Worm (Caenorhabditis elegans) whole organism, L1 larva: ENCODE data around the gene daf-14.

Experiments used
- C16A3.4 ChIP-seq: fragments of 150-350 bp; optimal IDR thresholded peaks from 2 replicates; lab custom pipeline; 2014; ENCODE audit warnings: missing biosample characterization, missing genetic modification characterization
- alr-1 ChIP-seq: fragments of 200-800 bp; sonication (Bioruptor generic); optimal IDR thresholded peaks from 2 replicates; lab custom pipeline; 2018; ENCODE audit warnings: borderline replicate concordance, mild to moderate bottlenecking, missing genetic modification characterization, missing compliant biosample characterization
- aly-2 ChIP-seq: fragments of 150-350 bp; optimal IDR thresholded peaks from 2 replicates; lab custom pipeline; 2014; ENCODE audit warnings: missing biosample characterization, missing genetic modification characterization
- ama-1 ChIP-seq: fragments of 150-350 bp; optimal IDR thresholded peaks from 2 replicates; lab custom pipeline; 2014
- blmp-1 ChIP-seq: fragments of 150-350 bp; optimal IDR thresholded peaks from 2 replicates; lab custom pipeline; 2014; ENCODE audit warnings: missing biosample characterization, missing genetic modification characterization
- ceh-63 ChIP-seq: fragments of 200-800 bp; sonication (Bioruptor generic); optimal IDR thresholded peaks from 2 replicates; lab custom pipeline; 2018; ENCODE audit warnings: mild to moderate bottlenecking, missing genetic modification characterization, missing compliant biosample characterization
- ceh-8 ChIP-seq: fragments of 200-800 bp; sonication (Bioruptor generic); optimal IDR thresholded peaks from 2 replicates; lab custom pipeline; 2018; ENCODE audit warnings: mild to moderate bottlenecking, missing genetic modification characterization, moderate library complexity, missing compliant biosample characterization
- ceh-88 ChIP-seq: fragments of 200-800 bp; sonication (Bioruptor generic); IDR thresholded peaks from 2 replicates; pipeline ENCODE4 v1.3.6; 2022; ENCODE audit warnings: missing genetic modification characterization, missing compliant biosample characterization
- ceh-90 ChIP-seq: sonication (generic microtip); optimal IDR thresholded peaks from 2 replicates; lab custom pipeline; 2016; ENCODE audit warnings: missing genetic modification characterization, missing compliant biosample characterization
- dpl-1 ChIP-seq, 3 experiments: fragments of 150-350 bp in 2 of 3; sonication (generic microtip) in 1 of 3; optimal IDR thresholded peaks; 2 replicates each; lab custom pipeline; 2014 to 2017; ENCODE audit warnings: missing biosample characterization in 3 of 3, missing genetic modification characterization in 3 of 3, missing genetic modification reagents in 3 of 3
- efl-1 ChIP-seq, 4 experiments: fragments of 150-350 bp; optimal IDR thresholded peaks in 3 of 4; peaks in 1 of 4; 1 replicate in 1 of 4; 2 replicates in 3 of 4; lab custom pipeline; 2014; ENCODE audit warnings: missing biosample characterization in 2 of 4, missing genetic modification characterization in 2 of 4, missing genetic modification reagents in 2 of 4
- egl-13 ChIP-seq: sonication (generic microtip); optimal IDR thresholded peaks from 2 replicates; lab custom pipeline; 2016; ENCODE audit warnings: missing genotype, missing genetic modification reagents, missing genetic modification characterization, missing compliant biosample characterization
- elt-2 ChIP-seq: sonication (generic microtip); optimal IDR thresholded peaks from 2 replicates; lab custom pipeline; 2016; ENCODE audit warnings: missing genetic modification characterization, mild to moderate bottlenecking, inconsistent platforms, missing compliant biosample characterization, missing genetic modification reagents
- elt-3 ChIP-seq, 6 experiments: fragments of 150-350 bp in 1 of 6; sonication (generic microtip); optimal IDR thresholded peaks; 2 replicates each; lab custom pipeline; 2017 to 2018; ENCODE audit warnings: missing biosample characterization in 6 of 6, missing genetic modification characterization in 6 of 6, inconsistent platforms in 1 of 6
- fkh-4 ChIP-seq: sonication (generic microtip); optimal IDR thresholded peaks from 2 replicates; lab custom pipeline; 2016; ENCODE audit warnings: missing compliant biosample characterization, missing genetic modification characterization, borderline replicate concordance
- jun-1 ChIP-seq: fragments of 150-350 bp; optimal IDR thresholded peaks from 2 replicates; lab custom pipeline; 2014; ENCODE audit warnings: missing biosample characterization, missing genetic modification reagents, missing genetic modification characterization
- lin-13 ChIP-seq: fragments of 150-350 bp; optimal IDR thresholded peaks from 2 replicates; lab custom pipeline; 2014; ENCODE audit warnings: missing biosample characterization, missing genetic modification reagents, missing genetic modification characterization
- lin-14 ChIP-seq: fragments of 200-800 bp; sonication (Bioruptor generic); optimal IDR thresholded peaks from 2 replicates; lab custom pipeline; 2018; ENCODE audit warnings: mild to moderate bottlenecking, missing genetic modification characterization, moderate library complexity, missing compliant biosample characterization
- lin-35 ChIP-seq, 2 experiments: fragments of 150-350 bp; optimal IDR thresholded peaks; 2 replicates each; lab custom pipeline; 2014; ENCODE audit warnings: missing biosample characterization in 2 of 2, missing genetic modification characterization in 2 of 2, missing genetic modification reagents in 2 of 2
- lir-3 ChIP-seq: sonication (generic microtip); optimal IDR thresholded peaks from 2 replicates; lab custom pipeline; 2016; ENCODE audit warnings: mild to moderate bottlenecking, missing genetic modification characterization, moderate library complexity, missing compliant biosample characterization; ENCODE audit not compliant: poor library complexity
- mep-1 ChIP-seq: fragments of 150-350 bp; optimal IDR thresholded peaks from 2 replicates; lab custom pipeline; 2014; ENCODE audit warnings: missing biosample characterization, missing genetic modification characterization
- nhr-12 ChIP-seq: sonication (generic microtip); optimal IDR thresholded peaks from 2 replicates; lab custom pipeline; 2017; ENCODE audit warnings: missing biosample characterization, missing genetic modification characterization
- nhr-19 ChIP-seq: fragments of 200-800 bp; sonication (Bioruptor generic); conservative IDR thresholded peaks from 2 replicates; pipeline ENCODE4 v1.3.6; 2022; ENCODE audit warnings: missing genetic modification characterization, missing compliant biosample characterization
- nhr-20 ChIP-seq: sonication (generic microtip); optimal IDR thresholded peaks from 2 replicates; lab custom pipeline; 2016; ENCODE audit warnings: mild to moderate bottlenecking, missing genetic modification characterization, missing compliant biosample characterization
- nhr-71 ChIP-seq: sonication (generic microtip); optimal IDR thresholded peaks from 2 replicates; lab custom pipeline; 2016; ENCODE audit warnings: mild to moderate bottlenecking, missing genetic modification characterization, moderate library complexity, missing compliant biosample characterization
- nhr-77 ChIP-seq: fragments of 150-350 bp; optimal IDR thresholded peaks from 2 replicates; lab custom pipeline; 2014; ENCODE audit warnings: missing biosample characterization, missing genetic modification characterization
- nhr-85 ChIP-seq: sonication (generic microtip); peaks from one replicate; lab custom pipeline; 2016; ENCODE audit warnings: missing genetic modification characterization, inconsistent platforms, missing compliant biosample characterization
- nhr-90 ChIP-seq: sonication (generic microtip); optimal IDR thresholded peaks from 2 replicates; lab custom pipeline; 2016; ENCODE audit warnings: mild to moderate bottlenecking, missing genetic modification characterization, missing compliant biosample characterization; ENCODE audit not compliant: poor library complexity
- pax-3 ChIP-seq: fragments of 200-800 bp; sonication (Bioruptor generic); optimal IDR thresholded peaks from 2 replicates; lab custom pipeline; 2018; ENCODE audit warnings: mild to moderate bottlenecking, missing genetic modification characterization, moderate library complexity, missing compliant biosample characterization
- pqm-1 ChIP-seq: sonication (generic microtip); optimal IDR thresholded peaks from 3 replicates; lab custom pipeline; 2017; ENCODE audit warnings: missing biosample characterization, missing genetic modification characterization
- rnt-1 ChIP-seq: sonication (generic microtip); optimal IDR thresholded peaks from 2 replicates; lab custom pipeline; 2016; ENCODE audit warnings: mild to moderate bottlenecking, missing genetic modification characterization, moderate library complexity, missing compliant biosample characterization
- snpc-4 ChIP-seq: fragments of 150-350 bp; optimal IDR thresholded peaks from 2 replicates; lab custom pipeline; 2014; ENCODE audit warnings: missing biosample characterization, missing genetic modification characterization
- snu-23 ChIP-seq: sonication (generic microtip); optimal IDR thresholded peaks from 2 replicates; lab custom pipeline; 2016; ENCODE audit warnings: missing genetic modification characterization, missing compliant biosample characterization
- sox-4 ChIP-seq: sonication (generic microtip); optimal IDR thresholded peaks from 2 replicates; lab custom pipeline; 2016; ENCODE audit warnings: missing genetic modification characterization, missing compliant biosample characterization
- sptf-1 ChIP-seq: fragments of 150-350 bp; optimal IDR thresholded peaks from 2 replicates; lab custom pipeline; 2014; ENCODE audit warnings: missing biosample characterization, missing genetic modification characterization
- swsn-7 ChIP-seq: sonication (generic microtip); optimal IDR thresholded peaks from 2 replicates; lab custom pipeline; 2016; ENCODE audit warnings: missing genetic modification characterization, missing compliant biosample characterization
- tbx-2 ChIP-seq: sonication (generic microtip); optimal IDR thresholded peaks from 2 replicates; lab custom pipeline; 2016; ENCODE audit warnings: missing genetic modification characterization, missing compliant biosample characterization
- unc-130 ChIP-seq: fragments of 150-350 bp; optimal IDR thresholded peaks from 2 replicates; lab custom pipeline; 2017; ENCODE audit warnings: missing biosample characterization, missing genetic modification characterization, inconsistent platforms
- unc-30 ChIP-seq: sonication (generic microtip); optimal IDR thresholded peaks from 2 replicates; lab custom pipeline; 2017; ENCODE audit warnings: missing biosample characterization, missing genetic modification characterization
- xbp-1 ChIP-seq: sonication (generic microtip); optimal IDR thresholded peaks from 2 replicates; lab custom pipeline; 2016; ENCODE audit warnings: missing genetic modification characterization, missing compliant biosample characterization

The daf-14 gene

ce11 chrIV:10235279-10235829 lies 15.1 kb upstream of the daf-14 start, which contains the start of gene ech-9:
ech-9 (minus strand) TSS chrIV:10235329.
- TF ChIP-seq elt-2 (tag; lab: Kevin White, UChicago) = peak; percentile 39
- no peak for TF ChIP-seq ceh-63 (GFP tag; lab: Kevin White, UChicago)
- TF ChIP-seq, all 84 proteins: peak for 1

- no peak for TF ChIP-seq ceh-63 (GFP tag; lab: Kevin White, UChicago)
- peak; percentile 32 for TF ChIP-seq jun-1 (tag; lab: Kevin White, UChicago)
- peak; percentile 68 for TF ChIP-seq elt-2 (tag; lab: Kevin White, UChicago)
These were observed 14.3 kb upstream of the daf-14 start for ce11 chrIV:10236106-10236505.

ce11 chrIV:10239045-10239444 lies 11.4 kb upstream of the daf-14 start, which contains the start of gene ech-8:
ech-8 (minus strand) TSS chrIV:10239176.
- TF ChIP-seq elt-3 (tag; optimal IDR thresholded peaks at IDR 0.05; lab: Kevin White, UChicago) (peak in 1 of 6 experiments; percentile 5), tbx-2 (tag; lab: Kevin White, UChicago) (no peak), aly-2 (tag; lab: Kevin White, UChicago) (no peak), lir-3 (tag; lab: Kevin White, UChicago) (no peak), mep-1 (no peak), sptf-1 (tag; lab: Kevin White, UChicago) (no peak), nhr-20 (peak; percentile 13), unc-130 (tag; lab: Kevin White, UChicago) (no peak), blmp-1 (tag; lab: Kevin White, UChicago) (no peak), ceh-8 (no peak)

ce11 chrIV:10241659-10242058 lies 8.8 kb upstream of the daf-14 start, which contains the start of gene lipl-7:
lipl-7 (minus strand) TSS chrIV:10241823.
- TF ChIP-seq alr-1 = no peak
- peak; percentile 53 for TF ChIP-seq nhr-85 (tag; lab: Kevin White, UChicago)
- no peak for TF ChIP-seq nhr-12 (tag; lab: Kevin White, UChicago)
- TF ChIP-seq nhr-71 (tag; lab: Kevin White, UChicago) = peak; percentile 11
- TF ChIP-seq egl-13 (tag; lab: Kevin White, UChicago) = no peak
- TF ChIP-seq ama-1 = no peak
- no peak for TF ChIP-seq pqm-1 (tag; lab: Kevin White, UChicago)
- no peak for TF ChIP-seq nhr-90 (tag; lab: Kevin White, UChicago)
- no peak for TF ChIP-seq ceh-88 (GFP tag; lab: Robert Waterston, UW)

ce11 chrIV:10242458-10243123 lies 7.8 kb upstream of the daf-14 start:
- 0 out of 2 replicates have a peak, but pooled peaks have one; percentile 14 for TF ChIP-seq nhr-19
- TF ChIP-seq jun-1 (tag; lab: Kevin White, UChicago) = no peak
- peak; percentile 41 for TF ChIP-seq mep-1
- peak; percentile 45 for TF ChIP-seq snu-23 (GFP tag; lab: Kevin White, UChicago)
- no peak for TF ChIP-seq unc-30 (tag; lab: Kevin White, UChicago)
- peak; percentile 72 for TF ChIP-seq blmp-1 (tag; lab: Kevin White, UChicago)
- peak; percentile 57 for TF ChIP-seq nhr-20
- TF ChIP-seq nhr-85 (tag; lab: Kevin White, UChicago) = peak; percentile 75
- no peak for TF ChIP-seq snpc-4 (tag; lab: Kevin White, UChicago)
- TF ChIP-seq lir-3 (tag; lab: Kevin White, UChicago) = peak; percentile 40
- peak; percentile 71 to 87 (median 85) for TF ChIP-seq dpl-1 (GFP tag; optimal IDR thresholded peaks at IDR 0.05; lab: Kevin White, UChicago)
- TF ChIP-seq lin-13 (GFP tag; lab: Kevin White, UChicago) = peak; percentile 4
- peak; percentile 41 for TF ChIP-seq unc-130 (tag; lab: Kevin White, UChicago)
- TF ChIP-seq elt-3 (tag; optimal IDR thresholded peaks at IDR 0.05; lab: Kevin White, UChicago) = peak in 1 of 6 experiments; percentile 7
- TF ChIP-seq sox-4 (tag; lab: Kevin White, UChicago) = no peak
- TF ChIP-seq C16A3.4 = peak; percentile 21
- TF ChIP-seq aly-2 (tag; lab: Kevin White, UChicago) = no peak
- TF ChIP-seq nhr-77 (tag; lab: Kevin White, UChicago) = peak; percentile 11
- peak; percentile 61 for TF ChIP-seq ceh-90
- TF ChIP-seq ceh-63 (GFP tag; lab: Kevin White, UChicago) = no peak
- TF ChIP-seq lin-35 (GFP tag; optimal IDR thresholded peaks at IDR 0.05; lab: Kevin White, UChicago) = peak; percentile 81 to 91
- peak; percentile 52 for TF ChIP-seq lin-14
- peak; percentile 8 for TF ChIP-seq xbp-1
- TF ChIP-seq rnt-1 (tag; lab: Kevin White, UChicago) = peak; percentile 61
- peak; percentile 83 to 92 for TF ChIP-seq efl-1 (optimal IDR thresholded peaks at IDR 0.05; lab: Kevin White, UChicago)
- peak; percentile 86 to 98 for TF ChIP-seq efl-1 (GFP tag; optimal IDR thresholded peaks at IDR 0.05 in 1 of 2; lab: Kevin White, UChicago)
- TF ChIP-seq pax-3 (tag; lab: Kevin White, UChicago) = no peak
- TF ChIP-seq tbx-2 (tag; lab: Kevin White, UChicago) = peak; percentile 49
- no peak for TF ChIP-seq fkh-4 (tag; lab: Kevin White, UChicago)
- peak; percentile 1 for TF ChIP-seq swsn-7 (tag; lab: Kevin White, UChicago)
